Fruit fly (Drosophila melanogaster) whole organism, adult: Measurements from ENCODE around the gene GAPsec.

Experiments used
- CG11617 ChIP-seq: fragments of 200-800 bp; sonication (Bioruptor generic); optimal IDR thresholded peaks from 2 replicates; lab custom pipeline; 2017; ENCODE audit warnings: mild to moderate bottlenecking, missing biosample characterization, missing genetic modification reagents, missing genetic modification characterization
- CG12768 ChIP-seq: fragments of 200-800 bp; sonication (Bioruptor generic); optimal IDR thresholded peaks from 2 replicates; lab custom pipeline; 2017; ENCODE audit warnings: missing biosample characterization, missing genetic modification characterization, mild to moderate bottlenecking, moderate library complexity, missing genetic modification reagents
- CG14711 ChIP-seq: fragments of 200-800 bp; sonication (Bioruptor generic); optimal IDR thresholded peaks from 2 replicates; lab custom pipeline; 2018; ENCODE audit warnings: missing biosample characterization, mild to moderate bottlenecking, missing genetic modification characterization, moderate library complexity
- CG1620 ChIP-seq: fragments of 200-800 bp; sonication (Bioruptor generic); optimal IDR thresholded peaks from 2 replicates; lab custom pipeline; 2016; ENCODE audit warnings: missing biosample characterization, missing genetic modification characterization
- CG33017 ChIP-seq: fragments of 200-800 bp; sonication (Bioruptor generic); optimal IDR thresholded peaks from 2 replicates; lab custom pipeline; 2018; ENCODE audit warnings: missing biosample characterization, mild to moderate bottlenecking, missing genetic modification characterization, moderate library complexity
- CG5204 ChIP-seq: fragments of 200-800 bp; sonication (Bioruptor generic); optimal IDR thresholded peaks from 2 replicates; lab custom pipeline; 2016; ENCODE audit warnings: missing biosample characterization, missing genetic modification characterization
- CG7045 ChIP-seq: fragments of 200-800 bp; sonication (Bioruptor generic); optimal IDR thresholded peaks from 2 replicates; lab custom pipeline; 2017; ENCODE audit warnings: missing biosample characterization, mild to moderate bottlenecking, missing genetic modification characterization
- CG7101 ChIP-seq: fragments of 200-800 bp; sonication (Bioruptor generic); optimal IDR thresholded peaks from 2 replicates; lab custom pipeline; 2018; ENCODE audit warnings: missing biosample characterization, mild to moderate bottlenecking, missing genetic modification characterization, moderate library complexity
- Clk ChIP-seq: fragments of 200-800 bp; sonication (Bioruptor generic); optimal IDR thresholded peaks from 2 replicates; lab custom pipeline; 2017; ENCODE audit warnings: missing biosample characterization, missing genetic modification characterization
- Crg-1 ChIP-seq: fragments of 200-800 bp; sonication (Bioruptor generic); optimal IDR thresholded peaks from 2 replicates; lab custom pipeline; 2016; ENCODE audit warnings: missing biosample characterization, missing genetic modification characterization
- Hr96 ChIP-seq: fragments of 200-800 bp; sonication (Bioruptor generic); optimal IDR thresholded peaks from 2 replicates; lab custom pipeline; 2016; ENCODE audit warnings: missing biosample characterization, missing genetic modification characterization
- Mnt ChIP-seq: fragments of 200-800 bp; sonication (Bioruptor generic); optimal IDR thresholded peaks from 2 replicates; lab custom pipeline; 2016; ENCODE audit warnings: missing biosample characterization, mild to moderate bottlenecking, missing genetic modification characterization
- bab1 ChIP-seq: fragments of 200-800 bp; sonication (Bioruptor generic); optimal IDR thresholded peaks from 3 replicates; lab custom pipeline; 2019; ENCODE audit warnings: missing biosample characterization, mild to moderate bottlenecking, missing genetic modification characterization, moderate library complexity
- cic ChIP-seq: fragments of 200-800 bp; sonication (Bioruptor generic); optimal IDR thresholded peaks from 2 replicates; lab custom pipeline; 2017; ENCODE audit warnings: missing biosample characterization, mild to moderate bottlenecking, missing genetic modification characterization, moderate library complexity
- cnc ChIP-seq, 2 experiments: fragments of >200 bp; optimal IDR thresholded peaks; 2 replicates each; lab custom pipeline; 2017
- kay ChIP-seq: fragments of 200-800 bp; sonication (Bioruptor generic); peaks from one replicate; lab custom pipeline; 2016; ENCODE audit warnings: missing biosample characterization, missing genetic modification characterization, borderline replicate concordance
- ovo ChIP-seq: fragments of 200-800 bp; sonication (Bioruptor generic); optimal IDR thresholded peaks from 2 replicates; lab custom pipeline; 2016; ENCODE audit warnings: missing biosample characterization, missing genetic modification characterization
- pad ChIP-seq: fragments of 200-800 bp; sonication (Bioruptor generic); optimal IDR thresholded peaks from 3 replicates; lab custom pipeline; 2017; ENCODE audit warnings: missing biosample characterization, missing genetic modification characterization, mild to moderate bottlenecking, moderate library complexity, missing genetic modification reagents
- tj ChIP-seq: fragments of 200-800 bp; sonication (Bioruptor generic); optimal IDR thresholded peaks from 3 replicates; lab custom pipeline; 2017; ENCODE audit warnings: missing biosample characterization, mild to moderate bottlenecking, missing genetic modification characterization, moderate library complexity
- toe ChIP-seq: fragments of 200-800 bp; sonication (Bioruptor generic); optimal IDR thresholded peaks from 2 replicates; lab custom pipeline; 2016; ENCODE audit warnings: missing biosample characterization, missing genetic modification characterization

GAPsec gene

dm6 chr3L:8603880-8604692, 19.6 kb downstream of the GAPsec start, which contains the start of the genes CG5989 and CG6282:
CG5989 (minus strand) TSS chr3L:8604149.
CG6282 (plus strand) TSS chr3L:8604657.
- TF ChIP-seq CG11617 (no peak), CG7045 (peak; percentile 49), Mnt (peak; percentile 31), CG7101 (tag; lab: Kevin White, UChicago) (peak; percentile 5), tj (no peak), CG1620 (GFP tag; lab: Kevin White, UChicago) (no peak), CG12768 (GFP tag; lab: Kevin White, UChicago) (no peak), CG5204 (peak; percentile 45), Hr96 (GFP tag; lab: Kevin White, UChicago) (peak; percentile 7), CG14711 (peak; percentile 81), cic (GFP tag; lab: Kevin White, UChicago) (no peak), toe (GFP tag; lab: Kevin White, UChicago) (peak; percentile 12), CG33017 (tag; lab: Kevin White, UChicago) (peak; percentile 9)

dm6 chr3L:8600752-8601433, 22.8 kb downstream of the GAPsec start, which contains the start of the genes Nelf-E and RpL14:
Nelf-E (minus strand) TSS chr3L:8600879.
RpL14 (plus strand) TSS chr3L:8601006.
- peak; percentile 97 for TF ChIP-seq Crg-1 (GFP tag; lab: Kevin White, UChicago)
- TF ChIP-seq CG7101 (tag; lab: Kevin White, UChicago) = peak; percentile 98
- TF ChIP-seq CG1620 (GFP tag; lab: Kevin White, UChicago) = peak; percentile 97
- peak; percentile 91 for TF ChIP-seq pad
- peak; percentile 91 for TF ChIP-seq CG33017 (tag; lab: Kevin White, UChicago)
- TF ChIP-seq CG14711 = peak; percentile 88
- peak; percentile 96 for TF ChIP-seq CG11617
- peak; percentile 91 for TF ChIP-seq toe (GFP tag; lab: Kevin White, UChicago)
- TF ChIP-seq Hr96 (GFP tag; lab: Kevin White, UChicago) = peak; percentile 97
- peak; percentile 95 for TF ChIP-seq CG7045
- peak; percentile 75 for TF ChIP-seq tj
- TF ChIP-seq CG5204 = peak; percentile 92
- peak; percentile 93 for TF ChIP-seq bab1
- TF ChIP-seq cnc (optimal IDR thresholded peaks at IDR 0.05; lab: Kevin White, UChicago) = no peak
- TF ChIP-seq kay (GFP tag; lab: Kevin White, UChicago) = no peak
- TF ChIP-seq ovo = peak; percentile 95
- peak; percentile 95 for TF ChIP-seq Clk (GFP tag; lab: Kevin White, UChicago)
- peak; percentile 95 for TF ChIP-seq CG12768 (GFP tag; lab: Kevin White, UChicago)
- TF ChIP-seq Mnt = peak; percentile 98
- TF ChIP-seq cic (GFP tag; lab: Kevin White, UChicago) = peak; percentile 90

- TF ChIP-seq CG7101 (tag; lab: Kevin White, UChicago) = no peak
- no peak for TF ChIP-seq CG33017 (tag; lab: Kevin White, UChicago)
- no peak for TF ChIP-seq CG12768 (GFP tag; lab: Kevin White, UChicago)
- no peak for TF ChIP-seq pad
- no peak for TF ChIP-seq CG7045
Observed at dm6 chr3L:8584086-8584485, 39.6 kb downstream of the GAPsec start.

- TF ChIP-seq Hr96 (GFP tag; lab: Kevin White, UChicago) (no peak), CG7045 (no peak), kay (GFP tag; lab: Kevin White, UChicago) (peak; percentile 40), pad (no peak), CG7101 (tag; lab: Kevin White, UChicago) (no peak)
Observed at dm6 chr3L:8582105-8582707, 41.5 kb downstream of the GAPsec start.

- TF ChIP-seq CG11617 = peak; percentile 30
- TF ChIP-seq CG5204 = peak; percentile 47
- peak; percentile 39 for TF ChIP-seq Hr96 (GFP tag; lab: Kevin White, UChicago)
- TF ChIP-seq cic (GFP tag; lab: Kevin White, UChicago) = peak; percentile 74
- TF ChIP-seq CG7045 = peak; percentile 20
- peak; percentile 88 for TF ChIP-seq kay (GFP tag; lab: Kevin White, UChicago)
- no peak for TF ChIP-seq Crg-1 (GFP tag; lab: Kevin White, UChicago)
- peak; percentile 51 for TF ChIP-seq CG33017 (tag; lab: Kevin White, UChicago)
- no peak for TF ChIP-seq Mnt
- no peak for TF ChIP-seq bab1
- no peak for TF ChIP-seq CG12768 (GFP tag; lab: Kevin White, UChicago)
Observed at dm6 chr3L:8580780-8581179, 42.9 kb downstream of the GAPsec start.

dm6 chr3L:8579513-8579912, 44.2 kb downstream of the GAPsec start:
- TF ChIP-seq CG5204 = no peak
- TF ChIP-seq tj = no peak
- no peak for TF ChIP-seq CG7101 (tag; lab: Kevin White, UChicago)
- no peak for TF ChIP-seq kay (GFP tag; lab: Kevin White, UChicago)
- TF ChIP-seq CG11617 = no peak
- no peak for TF ChIP-seq toe (GFP tag; lab: Kevin White, UChicago)
- TF ChIP-seq Mnt = no peak
- no peak for TF ChIP-seq cic (GFP tag; lab: Kevin White, UChicago)
- TF ChIP-seq Clk (GFP tag; lab: Kevin White, UChicago) = no peak
- TF ChIP-seq CG7045 = no peak
- no peak for TF ChIP-seq Hr96 (GFP tag; lab: Kevin White, UChicago)
- TF ChIP-seq pad = no peak
- no peak for TF ChIP-seq bab1
- TF ChIP-seq Crg-1 (GFP tag; lab: Kevin White, UChicago) = no peak
- no peak for TF ChIP-seq CG14711
